Worm (Caenorhabditis elegans): ENCODE measurements around the gene nhr-242.

DNA sequence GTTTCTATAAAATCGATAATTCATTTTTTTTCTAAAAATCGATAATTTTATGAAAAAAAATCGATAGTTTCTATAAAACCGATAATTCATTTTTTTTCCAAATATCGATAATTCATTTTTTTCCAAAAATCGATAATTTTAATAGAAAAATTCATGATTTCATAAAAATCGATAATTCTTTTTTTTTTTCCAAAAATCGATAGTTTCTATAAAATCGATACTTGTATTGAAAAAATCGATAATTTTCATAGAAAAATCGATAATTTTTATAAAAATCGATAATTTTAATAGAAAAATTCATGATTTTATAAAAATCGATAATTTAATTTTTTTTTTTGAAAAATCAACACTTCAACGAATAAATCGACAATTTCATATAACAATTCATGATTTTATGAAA is 52.1 kb downstream of the nhr-242 start:
- TF ChIP-seq fos-1 (tag; optimal IDR thresholded peaks at IDR 0.05) (no peak), snpc-4 (tag; optimal IDR thresholded peaks at IDR 0.05) (no peak), ama-1 (optimal IDR thresholded peaks at IDR 0.05) (no peak), ztf-11 (tag; optimal IDR thresholded peaks at IDR 0.05) (no peak), T20F7.1 (GFP tag; optimal IDR thresholded peaks at IDR 0.05) (no peak)

Measured in whole organism, L4 larva.